Fruit fly (Drosophila melanogaster) whole organism, embryonic: ENCODE data around the gene CG1233.

Source experiments
- Bgb ChIP-seq: fragments of 200-800 bp; sonication (Bioruptor generic); IDR thresholded peaks from 2 replicates; pipeline ENCODE4 v1.3.6; 2022; ENCODE audit warnings: missing biosample characterization, missing genetic modification characterization; ENCODE audit not compliant: partially characterized antibody
- Blimp-1 ChIP-seq: fragments of 200-800 bp; sonication (Bioruptor generic); optimal IDR thresholded peaks from 3 replicates; lab custom pipeline; 2018; ENCODE audit warnings: missing biosample characterization, missing genetic modification characterization, mild to moderate bottlenecking, moderate library complexity, missing genetic modification reagents
- C15 ChIP-seq: fragments of 200-800 bp; sonication (Bioruptor generic); IDR thresholded peaks from 3 replicates; pipeline ENCODE4 v1.3.6; 2022; ENCODE audit warnings: missing biosample characterization, missing genetic modification characterization
- CG10147 ChIP-seq: fragments of 200-800 bp; sonication (Bioruptor generic); optimal IDR thresholded peaks from 2 replicates; lab custom pipeline; 2019; ENCODE audit warnings: missing biosample characterization, mild to moderate bottlenecking, missing genetic modification characterization, moderate library complexity
- CG11398 ChIP-seq: fragments of 200-800 bp; sonication (Bioruptor generic); optimal IDR thresholded peaks from 2 replicates; lab custom pipeline; 2016; ENCODE audit warnings: missing biosample characterization, missing genetic modification characterization
- CG11695 ChIP-seq: fragments of 200-800 bp; sonication (Bioruptor generic); IDR thresholded peaks from 3 replicates; pipeline ENCODE4 v1.3.6; 2022; ENCODE audit warnings: missing biosample characterization, missing genetic modification characterization
- CG12391 ChIP-seq: fragments of 200-800 bp; sonication (Bioruptor generic); optimal IDR thresholded peaks from 3 replicates; lab custom pipeline; 2018; ENCODE audit warnings: missing biosample characterization, mild to moderate bottlenecking, missing genetic modification characterization, moderate library complexity
- CG12769 ChIP-seq: fragments of 200-800 bp; sonication (Bioruptor generic); optimal IDR thresholded peaks from 2 replicates; lab custom pipeline; 2019; ENCODE audit warnings: missing biosample characterization, mild to moderate bottlenecking, missing genetic modification characterization, moderate library complexity
- CG14014 ChIP-seq: fragments of 200-800 bp; sonication (Bioruptor generic); IDR thresholded peaks from 2 replicates; pipeline ENCODE4 v1.3.6; 2022; ENCODE audit warnings: missing biosample characterization, missing genetic modification characterization
- CG14710 ChIP-seq: fragments of 200-800 bp; sonication (Bioruptor generic); optimal IDR thresholded peaks from 3 replicates; lab custom pipeline; 2019; ENCODE audit warnings: missing biosample characterization, mild to moderate bottlenecking, missing genetic modification characterization, moderate library complexity
- CG1602 ChIP-seq: fragments of 200-800 bp; sonication (Bioruptor generic); optimal IDR thresholded peaks from 3 replicates; lab custom pipeline; 2016; ENCODE audit warnings: missing biosample characterization, missing genetic modification characterization
- CG16813 ChIP-seq: fragments of 200-800 bp; sonication (Bioruptor generic); IDR thresholded peaks from 3 replicates; pipeline ENCODE4 v1.3.6; 2022; ENCODE audit warnings: missing biosample characterization, missing genetic modification characterization; ENCODE audit not compliant: partially characterized antibody
- CG18599 ChIP-seq: fragments of 200-800 bp; sonication (Bioruptor generic); optimal IDR thresholded peaks from 3 replicates; lab custom pipeline; 2017; ENCODE audit warnings: missing biosample characterization, missing genetic modification characterization, mild to moderate bottlenecking, moderate library complexity, missing genetic modification reagents
- CG2120 ChIP-seq: fragments of 200-800 bp; sonication (Bioruptor generic); optimal IDR thresholded peaks from 3 replicates; lab custom pipeline; 2016; ENCODE audit warnings: missing biosample characterization, missing genetic modification characterization
- CG2129 ChIP-seq: fragments of 200-800 bp; sonication (Bioruptor generic); IDR thresholded peaks from 2 replicates; pipeline ENCODE4 v1.3.6; 2022; ENCODE audit warnings: missing biosample characterization, missing genetic modification characterization; ENCODE audit not compliant: partially characterized antibody
- CG30020 ChIP-seq: fragments of 200-800 bp; optimal IDR thresholded peaks from 2 replicates; lab custom pipeline; 2019; ENCODE audit warnings: missing biosample characterization, mild to moderate bottlenecking, missing genetic modification characterization, moderate library complexity
- CG32532 ChIP-seq: fragments of 200-800 bp; sonication (Bioruptor generic); IDR thresholded peaks from 2 replicates; pipeline ENCODE4 v1.3.6; 2022; ENCODE audit warnings: missing biosample characterization, missing genetic modification characterization
- CG3726 ChIP-seq: fragments of 200-800 bp; sonication (Bioruptor generic); IDR thresholded peaks from 3 replicates; pipeline ENCODE4, ENCODE4 v1.3.6; 2022; ENCODE audit warnings: missing biosample characterization, missing genetic modification characterization
- CG3838 ChIP-seq: fragments of 200-800 bp; sonication (Bioruptor generic); optimal IDR thresholded peaks from 3 replicates; lab custom pipeline; 2016; ENCODE audit warnings: missing biosample characterization, missing genetic modification characterization
- CG7556 ChIP-seq: fragments of 200-800 bp; sonication (Bioruptor generic); optimal IDR thresholded peaks from 2 replicates; lab custom pipeline; 2017; ENCODE audit warnings: missing biosample characterization, mild to moderate bottlenecking, missing genetic modification characterization
- CG7839 ChIP-seq: fragments of 200-800 bp; sonication (Bioruptor generic); optimal IDR thresholded peaks from 3 replicates; lab custom pipeline; 2018; ENCODE audit warnings: missing biosample characterization, mild to moderate bottlenecking, missing genetic modification characterization, moderate library complexity
- CG8089 ChIP-seq: fragments of 200-800 bp; sonication (Bioruptor generic); optimal IDR thresholded peaks from 3 replicates; lab custom pipeline; 2016; ENCODE audit warnings: missing biosample characterization, missing genetic modification characterization
- CrebB ChIP-seq: fragments of 200-800 bp; sonication (Bioruptor generic); optimal IDR thresholded peaks from 3 replicates; lab custom pipeline; 2018; ENCODE audit warnings: missing biosample characterization, mild to moderate bottlenecking, missing genetic modification characterization
- Dad ChIP-seq: fragments of 200-800 bp; sonication (Bioruptor generic); optimal IDR thresholded peaks from 3 replicates; lab custom pipeline; 2016; ENCODE audit warnings: missing biosample characterization, missing genetic modification characterization
- Dip2 ChIP-seq: fragments of 200-800 bp; sonication (Bioruptor generic); IDR thresholded peaks from 2 replicates; pipeline ENCODE4 v1.3.6; 2022; ENCODE audit warnings: missing biosample characterization, missing genetic modification characterization
- Ets97D ChIP-seq: fragments of 200-800 bp; sonication (Bioruptor generic); optimal IDR thresholded peaks from 3 replicates; lab custom pipeline; 2016; ENCODE audit warnings: missing biosample characterization, missing genetic modification characterization
- HLHmδ ChIP-seq: fragments of 200-800 bp; sonication (Bioruptor generic); optimal IDR thresholded peaks from 2 replicates; lab custom pipeline; 2018; ENCODE audit warnings: missing biosample characterization, mild to moderate bottlenecking, missing genetic modification characterization, moderate library complexity
- Hr39 ChIP-seq: fragments of >200 bp; optimal IDR thresholded peaks from 2 replicates; lab custom pipeline; 2017
- NFAT ChIP-seq: fragments of 200-800 bp; sonication (Bioruptor generic); IDR thresholded peaks from 2 replicates; pipeline ENCODE4 v1.3.6; 2022; ENCODE audit warnings: missing biosample characterization, missing genetic modification characterization
- Nf-YA ChIP-seq: fragments of 200-800 bp; sonication (Bioruptor generic); IDR thresholded peaks from 2 replicates; pipeline ENCODE4 v1.3.6; 2022; ENCODE audit warnings: missing biosample characterization, missing genetic modification characterization
- Scr ChIP-seq: fragments of 200-800 bp; sonication (Bioruptor generic); IDR thresholded peaks from 2 replicates; pipeline ENCODE4 v1.3.6; 2022; ENCODE audit warnings: missing biosample characterization, missing genetic modification characterization; ENCODE audit not compliant: partially characterized antibody
- Vsx1 ChIP-seq: fragments of 200-800 bp; sonication (Bioruptor generic); optimal IDR thresholded peaks from 2 replicates; lab custom pipeline; 2017; ENCODE audit warnings: missing biosample characterization, mild to moderate bottlenecking, missing genetic modification characterization, missing genetic modification reagents
- Xbp1 ChIP-seq: fragments of 200-800 bp; sonication (Bioruptor generic); optimal IDR thresholded peaks from 3 replicates; lab custom pipeline; 2016; ENCODE audit warnings: missing biosample characterization, mild to moderate bottlenecking, missing genetic modification characterization
- ara ChIP-seq: fragments of 200-800 bp; sonication (Bioruptor generic); IDR thresholded peaks from 2 replicates; pipeline ENCODE4 v1.3.6; 2022; ENCODE audit warnings: missing biosample characterization, missing genetic modification characterization
- ato ChIP-seq: fragments of 200-800 bp; sonication (Bioruptor generic); IDR thresholded peaks from 2 replicates; pipeline ENCODE4 v1.3.6; 2022; ENCODE audit warnings: missing biosample characterization, missing genetic modification characterization; ENCODE audit not compliant: partially characterized antibody
- cg ChIP-seq: fragments of 200-800 bp; sonication (Bioruptor generic); optimal IDR thresholded peaks from 3 replicates; lab custom pipeline; 2019; ENCODE audit warnings: missing biosample characterization, mild to moderate bottlenecking, missing genetic modification characterization, moderate library complexity
- crp ChIP-seq, 2 experiments: fragments of 200-800 bp; sonication (Bioruptor generic); optimal IDR thresholded peaks; 2 replicates in 1 of 2; 3 replicates in 1 of 2; lab custom pipeline; 2017; ENCODE audit warnings: missing biosample characterization in 2 of 2, missing genetic modification characterization in 2 of 2, mild to moderate bottlenecking in 1 of 2, moderate library complexity in 1 of 2
- cwo ChIP-seq: fragments of 200-800 bp; sonication (Bioruptor generic); optimal IDR thresholded peaks from 3 replicates; lab custom pipeline; 2017; ENCODE audit warnings: missing biosample characterization, missing genetic modification characterization, mild to moderate bottlenecking, moderate library complexity, missing genetic modification reagents
- dan ChIP-seq: fragments of 200-800 bp; sonication (Bioruptor generic); IDR thresholded peaks from 2 replicates; pipeline ENCODE4 v1.3.6; 2022; ENCODE audit warnings: missing biosample characterization, missing genetic modification characterization
- esg ChIP-seq: fragments of 200-800 bp; sonication (Bioruptor generic); conservative IDR thresholded peaks from 2 replicates; pipeline ENCODE4 v1.3.6; 2022; ENCODE audit warnings: missing biosample characterization, missing genetic modification characterization
- fru ChIP-seq: fragments of >200 bp; optimal IDR thresholded peaks from 2 replicates; lab custom pipeline; 2017
- lmd ChIP-seq: fragments of 200-800 bp; sonication (Bioruptor generic); IDR thresholded peaks from 2 replicates; pipeline ENCODE4 v1.3.6; 2022; ENCODE audit warnings: missing biosample characterization, missing genetic modification characterization
- lov ChIP-seq, 2 experiments: fragments of 200-800 bp in 1 of 2; fragments of >200 bp in 1 of 2; sonication (Bioruptor generic) in 1 of 2; IDR thresholded peaks in 1 of 2; optimal IDR thresholded peaks in 1 of 2; 2 replicates in 1 of 2; 3 replicates in 1 of 2; pipeline versions ENCODE4 v1.3.6 to Lab custom; 2017 to 2022; ENCODE audit warnings: missing biosample characterization in 1 of 2, missing genetic modification characterization in 1 of 2
- org-1 ChIP-seq: fragments of 200-800 bp; sonication (Bioruptor generic); optimal IDR thresholded peaks from 2 replicates; lab custom pipeline; 2017; ENCODE audit warnings: missing biosample characterization, missing genetic modification characterization
- sd ChIP-seq: fragments of 200-800 bp; sonication (Bioruptor generic); optimal IDR thresholded peaks from 3 replicates; lab custom pipeline; 2018; ENCODE audit warnings: missing biosample characterization, mild to moderate bottlenecking, missing genetic modification characterization, moderate library complexity
- shn ChIP-seq: fragments of 200-800 bp; sonication (Bioruptor generic); optimal IDR thresholded peaks from 3 replicates; lab custom pipeline; 2016; ENCODE audit warnings: missing biosample characterization, missing genetic modification characterization
- slp2 ChIP-seq: fragments of 200-800 bp; sonication (Bioruptor generic); optimal IDR thresholded peaks from 2 replicates; lab custom pipeline; 2016; ENCODE audit warnings: missing biosample characterization, missing genetic modification characterization
- ttk ChIP-seq: fragments of 200-800 bp; sonication (Bioruptor generic); IDR thresholded peaks from 2 replicates; pipeline ENCODE4 v2.1.2; 2022; ENCODE audit warnings: missing biosample characterization, missing genetic modification characterization
- vnd ChIP-seq: fragments of 200-800 bp; sonication (Bioruptor generic); IDR thresholded peaks from 3 replicates; pipeline ENCODE4 v1.3.6; 2022; ENCODE audit warnings: missing biosample characterization, missing genetic modification characterization; ENCODE audit not compliant: partially characterized antibody

CG1233 gene

DNA sequence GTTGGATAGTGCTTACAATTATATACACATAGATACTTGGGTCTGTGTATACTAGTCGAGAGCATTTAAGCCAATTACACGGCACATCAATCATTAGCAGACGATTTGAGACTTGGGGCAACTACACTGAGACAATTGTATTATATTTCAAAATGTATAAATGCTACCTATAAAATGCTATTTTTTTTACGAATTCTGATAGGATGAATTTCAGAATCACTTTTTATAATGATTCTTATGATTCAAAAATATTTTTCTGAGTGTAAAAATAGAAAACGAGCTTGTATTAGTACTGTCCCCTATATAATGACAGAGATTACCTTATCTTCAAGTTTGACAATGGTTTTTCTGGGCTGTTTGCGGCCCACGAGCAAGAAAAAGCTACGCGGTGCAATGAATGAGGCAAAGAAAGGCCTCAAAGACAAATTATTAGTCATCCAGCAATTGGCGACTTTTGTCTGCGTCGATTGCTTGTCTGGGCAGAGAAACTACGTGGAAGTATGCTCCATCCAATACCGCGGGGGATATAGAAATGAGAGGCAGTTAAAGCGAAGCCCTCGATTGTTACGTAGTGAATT, 10.5 kb upstream of the CG1233 start (continued):
- no peak for TF ChIP-seq lov (optimal IDR thresholded peaks at IDR 0.05; lab: Kevin White, UChicago)
- TF ChIP-seq lov (GFP tag; IDR thresholded peaks at IDR 0.05; lab: Robert Waterston, UW): no peak; the same call in 2 of the 3 replicates
- TF ChIP-seq CG7839 (tag; lab: Kevin White, UChicago): peak; percentile 83
- peak; percentile 52; the same call in 1 of the 3 replicates for TF ChIP-seq CG3726 (GFP tag; lab: Robert Waterston, UW)
- no peak for TF ChIP-seq CG8089 (GFP tag; lab: Kevin White, UChicago)
- TF ChIP-seq CG1602 (GFP tag; lab: Kevin White, UChicago): peak; percentile 23
- no peak for TF ChIP-seq vnd (GFP tag; lab: Robert Waterston, UW)
- TF ChIP-seq cwo (GFP tag; lab: Kevin White, UChicago): peak; percentile 84
- 0 out of 3 replicates have a peak, but pooled peaks have one; percentile 38 for TF ChIP-seq C15
- TF ChIP-seq dan (GFP tag; lab: Robert Waterston, UW): no peak
- no peak for TF ChIP-seq CG3838 (GFP tag; lab: Kevin White, UChicago)
- TF ChIP-seq shn (GFP tag; lab: Kevin White, UChicago): no peak
- peak; percentile 52 for TF ChIP-seq esg (GFP tag; lab: Robert Waterston, UW)
- TF ChIP-seq CG12391 (tag; lab: Kevin White, UChicago): peak; percentile 79
- peak; percentile 88 for TF ChIP-seq ttk (GFP tag; lab: Robert Waterston, UW)
- peak; percentile 87 for TF ChIP-seq CG32532 (GFP tag; lab: Robert Waterston, UW)
- no peak for TF ChIP-seq Bgb (GFP tag; lab: Robert Waterston, UW)
- peak; percentile 83 for TF ChIP-seq Blimp-1 (GFP tag; lab: Kevin White, UChicago)
- TF ChIP-seq HLHmδ: no peak
- TF ChIP-seq CG16813 (GFP tag; lab: Robert Waterston, UW): no peak
- peak; percentile 70 for TF ChIP-seq CG14710 (tag; lab: Kevin White, UChicago)
- no peak for TF ChIP-seq sd
- TF ChIP-seq CG30020: no peak
- TF ChIP-seq Nf-YA (GFP tag; lab: Robert Waterston, UW): peak; percentile 61
- TF ChIP-seq CG10147: peak; percentile 75
- peak; percentile 52 for TF ChIP-seq Dad (GFP tag; lab: Kevin White, UChicago)
- TF ChIP-seq Vsx1: no peak
- peak; percentile 69 for TF ChIP-seq CG7556 (GFP tag; lab: Kevin White, UChicago)
- no peak for TF ChIP-seq CG12769 (tag; lab: Kevin White, UChicago)
- TF ChIP-seq fru (lab: Kevin White, UChicago): no peak
- TF ChIP-seq NFAT: peak; percentile 39; the same call in 1 of the 2 replicates
- TF ChIP-seq CrebB (tag; lab: Kevin White, UChicago): no peak
- TF ChIP-seq org-1 (GFP tag; lab: Kevin White, UChicago): peak; percentile 60
- peak; percentile 55 for TF ChIP-seq slp2 (GFP tag; lab: Kevin White, UChicago)
- TF ChIP-seq Ets97D (GFP tag; lab: Kevin White, UChicago): peak; percentile 52
- TF ChIP-seq crp (GFP tag; optimal IDR thresholded peaks at IDR 0.05; lab: Kevin White, UChicago): no peak
- peak; percentile 88 for TF ChIP-seq CG11695 (GFP tag; lab: Robert Waterston, UW)
- TF ChIP-seq ara (GFP tag; lab: Robert Waterston, UW): peak; percentile 70
- TF ChIP-seq ato (GFP tag; lab: Robert Waterston, UW): no peak
- no peak for TF ChIP-seq Hr39
- TF ChIP-seq CG18599 (GFP tag; lab: Kevin White, UChicago): peak; percentile 85
- TF ChIP-seq CG2120 (GFP tag; lab: Kevin White, UChicago): peak; percentile 84
- peak; percentile 49 for TF ChIP-seq cg
- TF ChIP-seq CG11398 (GFP tag; lab: Kevin White, UChicago): no peak
- no peak for TF ChIP-seq CG2129
- peak; percentile 80 for TF ChIP-seq CG14014
- peak; percentile 85 for TF ChIP-seq lmd (GFP tag; lab: Robert Waterston, UW)
- TF ChIP-seq Xbp1 (GFP tag; lab: Kevin White, UChicago): peak; percentile 72
- TF ChIP-seq Dip2 (GFP tag; lab: Robert Waterston, UW): no peak
- no peak for TF ChIP-seq Scr (GFP tag; lab: Robert Waterston, UW)
